Worm (Caenorhabditis elegans) whole organism, L2 larva: ENCODE data around the gene melo-3.

Experiments used
- C34F6.9 ChIP-seq: fragments of 150-350 bp; optimal IDR thresholded peaks from 2 replicates; lab custom pipeline; 2014; ENCODE audit warnings: missing biosample characterization, missing genetic modification characterization
- F13H6.1 ChIP-seq: sonication (generic microtip); optimal IDR thresholded peaks from 2 replicates; lab custom pipeline; 2016; ENCODE audit warnings: missing genetic modification characterization, missing compliant biosample characterization
- R02D3.7 ChIP-seq: fragments of 150-350 bp; optimal IDR thresholded peaks from 2 replicates; lab custom pipeline; 2014; ENCODE audit warnings: missing biosample characterization, missing genetic modification characterization
- Y55F3AM.14 ChIP-seq: fragments of 200-800 bp; sonication (Bioruptor generic); optimal IDR thresholded peaks from 2 replicates; lab custom pipeline; 2018; ENCODE audit warnings: mild to moderate bottlenecking, missing genetic modification characterization, missing compliant biosample characterization
- alr-1 ChIP-seq: fragments of 150-350 bp; optimal IDR thresholded peaks from 2 replicates; lab custom pipeline; 2014; ENCODE audit warnings: missing biosample characterization, missing genetic modification characterization
- aly-2 ChIP-seq: fragments of 150-350 bp; optimal IDR thresholded peaks from 2 replicates; lab custom pipeline; 2014; ENCODE audit warnings: missing biosample characterization, missing genetic modification characterization
- ama-1 ChIP-seq: fragments of 150-350 bp; optimal IDR thresholded peaks from 2 replicates; lab custom pipeline; 2018; ENCODE audit warnings: inconsistent platforms
- blmp-1 ChIP-seq: sonication (generic microtip); optimal IDR thresholded peaks from 2 replicates; lab custom pipeline; 2017; ENCODE audit warnings: missing genetic modification characterization, mild to moderate bottlenecking, missing compliant biosample characterization, antibody characterized with exemption, moderate library complexity; ENCODE audit not compliant: insufficient read depth
- ceh-16 ChIP-seq: fragments of 150-350 bp; optimal IDR thresholded peaks from 2 replicates; lab custom pipeline; 2014; ENCODE audit warnings: missing biosample characterization, missing genetic modification characterization
- crh-2 ChIP-seq: sonication (generic microtip); optimal IDR thresholded peaks from 2 replicates; lab custom pipeline; 2017; ENCODE audit warnings: missing biosample characterization, missing genetic modification characterization
- dmd-4 ChIP-seq: sonication (generic microtip); optimal IDR thresholded peaks from 2 replicates; lab custom pipeline; 2017; ENCODE audit warnings: missing biosample characterization, missing genetic modification characterization
- egl-27 ChIP-seq: sonication (generic microtip); optimal IDR thresholded peaks from 3 replicates; lab custom pipeline; 2017; ENCODE audit warnings: missing biosample characterization, missing genetic modification reagents, missing genetic modification characterization
- elt-3 ChIP-seq: sonication (generic microtip); optimal IDR thresholded peaks from 2 replicates; lab custom pipeline; 2017; ENCODE audit warnings: missing biosample characterization, missing genetic modification characterization
- fos-1 ChIP-seq: fragments of 150-350 bp; optimal IDR thresholded peaks from 2 replicates; lab custom pipeline; 2014; ENCODE audit warnings: missing biosample characterization, missing genetic modification characterization
- gmeb-1 ChIP-seq: fragments of 150-350 bp; optimal IDR thresholded peaks from 2 replicates; lab custom pipeline; 2014; ENCODE audit warnings: missing biosample characterization, missing genetic modification characterization
- lin-13 ChIP-seq: fragments of 150-350 bp; optimal IDR thresholded peaks from 2 replicates; lab custom pipeline; 2014; ENCODE audit warnings: missing biosample characterization, missing genetic modification reagents, missing genetic modification characterization
- lin-39 ChIP-seq: fragments of 150-350 bp; optimal IDR thresholded peaks from 2 replicates; lab custom pipeline; 2014; ENCODE audit warnings: missing biosample characterization, missing genetic modification reagents, missing genetic modification characterization
- lsy-2 ChIP-seq, 2 experiments: fragments of 150-350 bp in 1 of 2; sonication (generic microtip) in 1 of 2; optimal IDR thresholded peaks; 2 replicates each; lab custom pipeline; 2014 to 2017; ENCODE audit warnings: missing biosample characterization in 2 of 2, missing genetic modification characterization in 2 of 2
- mab-5 ChIP-seq: fragments of 150-350 bp; optimal IDR thresholded peaks from 2 replicates; lab custom pipeline; 2014; ENCODE audit warnings: missing biosample characterization, missing genetic modification characterization
- nhr-10 ChIP-seq: sonication (generic microtip); optimal IDR thresholded peaks from 2 replicates; lab custom pipeline; 2017; ENCODE audit warnings: missing biosample characterization, missing genetic modification characterization
- nhr-11 ChIP-seq: fragments of 150-350 bp; optimal IDR thresholded peaks from 2 replicates; lab custom pipeline; 2014; ENCODE audit warnings: missing biosample characterization, missing genetic modification characterization
- nhr-12 ChIP-seq: fragments of 150-350 bp; optimal IDR thresholded peaks from 2 replicates; lab custom pipeline; 2014; ENCODE audit warnings: missing biosample characterization, missing genetic modification characterization
- nhr-129 ChIP-seq: fragments of 150-350 bp; optimal IDR thresholded peaks from 2 replicates; lab custom pipeline; 2014; ENCODE audit warnings: missing biosample characterization, missing genetic modification characterization
- nhr-21 ChIP-seq: fragments of 150-350 bp; optimal IDR thresholded peaks from 2 replicates; lab custom pipeline; 2014; ENCODE audit warnings: missing biosample characterization, missing genetic modification characterization
- nhr-23 ChIP-seq: fragments of 150-350 bp; optimal IDR thresholded peaks from 2 replicates; lab custom pipeline; 2014; ENCODE audit warnings: missing biosample characterization, missing genetic modification reagents, missing genetic modification characterization
- nhr-237 ChIP-seq: fragments of 150-350 bp; optimal IDR thresholded peaks from 2 replicates; lab custom pipeline; 2014; ENCODE audit warnings: missing biosample characterization, missing genetic modification characterization
- nhr-6 ChIP-seq: fragments of 150-350 bp; optimal IDR thresholded peaks from 2 replicates; lab custom pipeline; 2014; ENCODE audit warnings: missing biosample characterization, missing genetic modification characterization
- nhr-77 ChIP-seq: fragments of 150-350 bp; optimal IDR thresholded peaks from 2 replicates; lab custom pipeline; 2014; ENCODE audit warnings: missing biosample characterization, missing genetic modification characterization
- sem-4 ChIP-seq: fragments of 150-350 bp; optimal IDR thresholded peaks from 2 replicates; lab custom pipeline; 2014; ENCODE audit warnings: missing biosample characterization, missing genetic modification reagents, missing genetic modification characterization
- skn-1 ChIP-seq: sonication (generic microtip); optimal IDR thresholded peaks from 2 replicates; lab custom pipeline; 2017; ENCODE audit warnings: missing biosample characterization, missing genetic modification characterization
- sma-3 ChIP-seq: sonication (generic microtip); optimal IDR thresholded peaks from 2 replicates; lab custom pipeline; 2016; ENCODE audit warnings: missing genetic modification reagents, missing genetic modification characterization, missing compliant biosample characterization
- snpc-4 ChIP-seq: fragments of 150-350 bp; optimal IDR thresholded peaks from 2 replicates; lab custom pipeline; 2014; ENCODE audit warnings: missing biosample characterization, missing genetic modification characterization
- unc-39 ChIP-seq: fragments of 150-350 bp; optimal IDR thresholded peaks from 2 replicates; lab custom pipeline; 2014; ENCODE audit warnings: missing biosample characterization, missing genetic modification characterization
- unc-62 ChIP-seq: fragments of 150-350 bp; optimal IDR thresholded peaks from 2 replicates; lab custom pipeline; 2014; ENCODE audit warnings: missing biosample characterization, missing genetic modification reagents, missing genetic modification characterization
- zag-1 ChIP-seq: fragments of 150-350 bp; optimal IDR thresholded peaks from 2 replicates; lab custom pipeline; 2014; ENCODE audit warnings: missing biosample characterization, missing genetic modification characterization
- ztf-1 ChIP-seq: fragments of 200-800 bp; sonication (Bioruptor generic); conservative IDR thresholded peaks from 2 replicates; pipeline ENCODE4 v1.3.6; 2022; ENCODE audit warnings: missing genetic modification characterization, missing compliant biosample characterization

melo-3 gene

DNA sequence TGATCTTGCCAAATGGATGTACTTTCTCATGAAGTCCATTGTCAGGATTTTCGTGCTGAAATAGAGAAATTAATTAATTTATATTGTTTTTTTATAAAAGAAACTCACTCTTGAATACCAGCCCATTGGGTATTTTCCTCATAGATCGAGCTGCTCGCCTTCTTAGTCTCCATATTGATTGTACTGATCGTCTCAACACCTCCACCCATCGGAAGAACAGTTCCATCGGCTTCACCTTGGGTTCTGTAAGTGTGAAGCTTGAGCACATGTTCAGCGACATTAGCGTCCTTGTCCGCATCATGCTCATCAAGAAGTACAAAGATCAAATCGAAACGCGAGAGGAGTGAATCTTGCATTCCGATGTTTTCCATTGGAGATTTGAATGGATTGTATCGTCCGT, 21.1 kb upstream of the melo-3 start:
- TF ChIP-seq unc-62 (GFP tag; lab: Kevin White, UChicago) (no peak), gmeb-1 (no peak), nhr-77 (tag; lab: Kevin White, UChicago) (no peak), F13H6.1 (tag; lab: Kevin White, UChicago) (no peak), aly-2 (no peak), egl-27 (tag; lab: Kevin White, UChicago) (no peak), ceh-16 (no peak), C34F6.9 (no peak), nhr-10 (tag; lab: Kevin White, UChicago) (no peak), zag-1 (no peak), sma-3 (GFP tag; lab: Kevin White, UChicago) (no peak), nhr-6 (tag; lab: Kevin White, UChicago) (no peak), elt-3 (no peak), fos-1 (tag; lab: Kevin White, UChicago) (no peak)

DNA sequence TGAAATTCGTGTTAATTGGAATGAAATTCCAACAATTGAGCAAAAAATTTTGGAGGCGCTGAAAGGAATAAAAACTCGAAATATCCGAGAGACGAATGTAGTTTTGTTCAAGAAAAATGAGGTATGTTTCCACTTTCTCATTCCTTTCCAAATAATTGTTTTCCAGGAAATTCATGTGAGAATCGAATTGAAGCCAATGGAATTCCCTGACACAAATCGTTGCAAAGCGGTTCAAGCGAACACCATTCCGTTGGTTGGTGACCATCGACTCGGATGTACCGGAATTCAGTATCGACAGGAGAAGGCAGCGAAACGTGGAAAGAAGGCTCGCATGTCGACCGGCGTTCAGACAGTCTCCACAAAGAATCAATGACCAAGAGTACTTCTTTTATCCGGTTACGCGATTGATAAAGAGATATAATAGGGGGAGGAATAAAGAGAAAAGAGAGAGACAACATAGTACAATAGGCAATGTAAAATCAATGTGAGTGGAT, 19.7 kb upstream of the melo-3 start:
- TF ChIP-seq nhr-10 (tag; lab: Kevin White, UChicago) (no peak), skn-1 (tag; lab: Kevin White, UChicago) (no peak), mab-5 (tag; lab: Kevin White, UChicago) (no peak), Y55F3AM.14 (no peak), R02D3.7 (tag; lab: Kevin White, UChicago) (no peak), sem-4 (no peak), lin-39 (tag; lab: Kevin White, UChicago) (no peak), F13H6.1 (tag; lab: Kevin White, UChicago) (no peak), unc-39 (tag; lab: Kevin White, UChicago) (no peak), C34F6.9 (no peak)

DNA sequence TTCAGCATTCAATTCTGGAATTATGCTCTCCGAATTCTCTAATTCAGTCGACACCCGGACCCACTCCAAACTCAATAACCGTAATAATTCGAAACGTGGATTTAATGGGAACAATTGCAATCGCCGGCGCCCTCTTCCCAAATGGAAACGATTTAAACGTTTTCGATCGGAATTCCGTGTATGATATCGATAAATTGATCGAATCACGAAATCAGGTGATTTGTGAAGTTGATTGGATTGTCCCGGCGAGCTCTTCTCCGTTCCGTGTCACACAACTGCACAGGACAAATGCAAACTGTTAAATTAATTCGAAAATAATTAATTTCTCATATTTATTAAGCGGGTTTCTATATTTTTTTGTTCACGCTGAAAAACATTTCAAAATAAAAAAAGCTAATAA, 19.2 kb upstream of the melo-3 start, which contains the start of gene C25D7.16:
TSS of gene C25D7.16 (plus strand) at position 301 of the 400 bp plus-strand sequence.
- TF ChIP-seq nhr-12 (no peak), ztf-1 (GFP tag; lab: Robert Waterston, UW) (no peak), egl-27 (tag; lab: Kevin White, UChicago) (no peak), nhr-129 (no peak), elt-3 (no peak), ceh-16 (no peak), mab-5 (tag; lab: Kevin White, UChicago) (no peak), dmd-4 (tag; lab: Kevin White, UChicago) (no peak), nhr-10 (tag; lab: Kevin White, UChicago) (no peak), crh-2 (tag; lab: Kevin White, UChicago) (no peak), nhr-23 (tag; lab: Kevin White, UChicago) (no peak), ama-1 (lab: Kevin White, UChicago) (no peak)

DNA sequence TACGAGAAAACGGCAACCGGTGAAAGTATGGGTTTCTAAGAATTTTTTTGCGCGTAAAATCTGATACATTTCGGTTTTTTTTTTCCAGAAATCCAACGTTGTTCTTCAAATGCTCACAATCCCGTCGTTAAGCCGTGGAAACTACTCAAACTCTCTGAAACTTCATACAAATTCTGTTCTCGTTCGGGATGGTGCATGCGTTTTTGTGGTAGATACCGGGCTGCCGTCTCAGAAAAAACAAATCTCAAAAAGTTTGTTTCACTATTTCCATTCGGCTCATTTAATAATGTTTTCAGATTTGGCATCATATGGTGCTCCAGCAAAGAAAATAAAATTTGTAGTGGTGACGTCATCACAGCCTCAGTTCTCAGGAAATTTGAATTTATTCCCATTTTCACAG, 18.1 kb upstream of the melo-3 start:
- no peak for TF ChIP-seq egl-27 (tag; lab: Kevin White, UChicago)
- TF ChIP-seq elt-3 = no peak
- no peak for TF ChIP-seq mab-5 (tag; lab: Kevin White, UChicago)
- no peak for TF ChIP-seq nhr-129
- TF ChIP-seq Y55F3AM.14 = no peak
- TF ChIP-seq nhr-11 (tag; lab: Kevin White, UChicago) = no peak
- TF ChIP-seq nhr-10 (tag; lab: Kevin White, UChicago) = no peak
- TF ChIP-seq snpc-4 (tag; lab: Kevin White, UChicago) = no peak
- TF ChIP-seq nhr-237 = no peak
- TF ChIP-seq zag-1 = no peak
- no peak for TF ChIP-seq nhr-21 (tag; lab: Kevin White, UChicago)
- TF ChIP-seq lin-13 (GFP tag; lab: Kevin White, UChicago) = no peak
- no peak for TF ChIP-seq blmp-1 (tag; lab: Kevin White, UChicago)
- TF ChIP-seq skn-1 (tag; lab: Kevin White, UChicago) = no peak
- TF ChIP-seq lsy-2 (tag; optimal IDR thresholded peaks at IDR 0.05; lab: Kevin White, UChicago) = no peak
- TF ChIP-seq sma-3 (GFP tag; lab: Kevin White, UChicago) = no peak
- TF ChIP-seq alr-1 (tag; lab: Kevin White, UChicago) = no peak

DNA sequence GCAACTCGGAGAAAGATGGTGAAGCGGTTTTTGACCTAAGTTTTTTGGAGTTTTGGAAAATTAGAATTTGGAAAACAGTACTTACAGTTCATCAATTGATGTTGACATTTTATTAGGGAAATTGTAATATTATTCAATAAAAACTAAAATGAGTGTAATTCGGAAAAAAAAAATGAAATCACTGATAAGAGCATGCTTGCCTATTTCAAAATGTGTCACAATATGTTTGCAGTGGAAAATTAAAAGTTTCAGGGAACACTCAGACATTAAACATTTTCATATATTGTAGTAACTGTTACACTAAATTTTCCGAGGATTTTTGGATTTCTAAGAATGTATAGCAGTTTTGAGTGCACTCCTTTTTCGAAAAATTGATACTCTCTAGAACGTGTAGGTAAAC, 15.7 kb upstream of the melo-3 start, which contains the start of the genes fbxa-82 and C25D7.5:
TSS of gene fbxa-82 (minus strand) at position 163 of the 400 bp plus-strand sequence.
TSS of gene C25D7.5 (plus strand) at position 283 of the 400 bp plus-strand sequence.
- TF ChIP-seq snpc-4 (tag; lab: Kevin White, UChicago) = no peak
- no peak for TF ChIP-seq ceh-16
- no peak for TF ChIP-seq egl-27 (tag; lab: Kevin White, UChicago)
- TF ChIP-seq nhr-10 (tag; lab: Kevin White, UChicago) = no peak
- TF ChIP-seq fos-1 (tag; lab: Kevin White, UChicago) = peak; percentile 30
- no peak for TF ChIP-seq nhr-23 (tag; lab: Kevin White, UChicago)
- no peak for TF ChIP-seq F13H6.1 (tag; lab: Kevin White, UChicago)
- TF ChIP-seq sem-4 = no peak
